Fruit fly (Drosophila melanogaster) whole organism, pupa: Measurements from ENCODE around the gene CG42824.

Experiments
- CG12605 ChIP-seq: fragments of 200-800 bp; sonication (Bioruptor generic); IDR thresholded peaks from 2 replicates; pipeline ENCODE4 v1.3.6; 2022; ENCODE audit warnings: missing biosample characterization, missing genetic modification characterization
- CG15710 ChIP-seq: fragments of 200-800 bp; sonication (Bioruptor generic); optimal IDR thresholded peaks from 2 replicates; lab custom pipeline; 2018; ENCODE audit warnings: missing biosample characterization, mild to moderate bottlenecking, missing genetic modification characterization, moderate library complexity
- CG17806 ChIP-seq: fragments of 200-800 bp; sonication (Bioruptor generic); optimal IDR thresholded peaks from 2 replicates; lab custom pipeline; 2018; ENCODE audit warnings: missing biosample characterization, mild to moderate bottlenecking, missing genetic modification characterization, moderate library complexity
- CG32121 ChIP-seq: fragments of 200-800 bp; sonication (Bioruptor generic); IDR thresholded peaks from 2 replicates; pipeline ENCODE4 v1.3.6; 2022; ENCODE audit warnings: missing biosample characterization, missing genetic modification characterization
- CG34367 ChIP-seq: fragments of 200-800 bp; sonication (Bioruptor generic); optimal IDR thresholded peaks from 2 replicates; lab custom pipeline; 2018; ENCODE audit warnings: missing biosample characterization, mild to moderate bottlenecking, missing genetic modification characterization
- CG8159 ChIP-seq: fragments of 200-800 bp; sonication (Bioruptor generic); optimal IDR thresholded peaks from 3 replicates; lab custom pipeline; 2018; ENCODE audit warnings: missing biosample characterization, mild to moderate bottlenecking, missing genetic modification characterization, moderate library complexity
- CG8301 ChIP-seq: fragments of 200-800 bp; sonication (Bioruptor generic); optimal IDR thresholded peaks from 2 replicates; lab custom pipeline; 2018; ENCODE audit warnings: missing biosample characterization, mild to moderate bottlenecking, missing genetic modification characterization
- D1 ChIP-seq: fragments of 200-800 bp; sonication (Bioruptor generic); optimal IDR thresholded peaks from 2 replicates; lab custom pipeline; 2018; ENCODE audit warnings: missing biosample characterization, mild to moderate bottlenecking, missing genetic modification characterization, moderate library complexity
- EcR ChIP-seq: fragments of 200-800 bp; sonication (Bioruptor generic); optimal IDR thresholded peaks from 3 replicates; lab custom pipeline; 2019; ENCODE audit warnings: missing biosample characterization, missing genetic modification characterization, mild to moderate bottlenecking, moderate library complexity, missing genetic modification reagents
- Ets98B ChIP-seq: fragments of 200-800 bp; sonication (Bioruptor generic); IDR thresholded peaks from 2 replicates; pipeline ENCODE4 v1.3.6; 2022; ENCODE audit warnings: missing biosample characterization, missing genetic modification characterization
- Pif1A ChIP-seq: fragments of 200-800 bp; sonication (Bioruptor generic); optimal IDR thresholded peaks from 3 replicates; lab custom pipeline; 2016; ENCODE audit warnings: missing biosample characterization, missing genetic modification characterization
- Pif1B ChIP-seq: fragments of 200-800 bp; sonication (Bioruptor generic); optimal IDR thresholded peaks from 3 replicates; lab custom pipeline; 2016; ENCODE audit warnings: missing biosample characterization, missing genetic modification characterization
- fd96Ca ChIP-seq: fragments of 200-800 bp; sonication (Bioruptor generic); IDR thresholded peaks from 3 replicates; pipeline ENCODE4 v1.3.6; 2022; ENCODE audit warnings: missing biosample characterization, missing genetic modification characterization
- rn ChIP-seq: fragments of 200-800 bp; sonication (Bioruptor generic); IDR thresholded peaks from 2 replicates; pipeline ENCODE4 v1.3.6; 2022; ENCODE audit warnings: missing biosample characterization, missing genetic modification characterization

DNA sequence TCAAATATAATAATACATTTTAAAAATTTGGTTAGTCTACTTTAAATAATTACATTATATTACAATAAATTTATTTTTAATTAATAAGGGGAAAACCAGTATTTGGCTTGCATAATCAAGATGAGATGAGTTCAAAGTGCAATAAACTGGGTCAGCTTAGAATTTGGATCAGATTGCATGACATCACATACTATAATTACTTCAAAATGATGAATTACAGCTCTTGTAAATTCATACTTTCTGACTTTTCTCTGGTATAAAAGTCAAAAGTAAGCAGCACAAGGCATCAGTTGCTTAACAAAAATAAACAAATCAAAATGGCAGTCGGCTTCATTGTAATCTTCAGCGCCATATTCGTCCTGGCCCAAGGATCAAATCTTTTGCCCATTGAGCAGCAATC, 10.9 kb upstream of the CG42824 start, which contains the start of gene CG33333:
- TF ChIP-seq CG12605 (GFP tag; lab: Robert Waterston, UW) (no peak), Ets98B (GFP tag; lab: Robert Waterston, UW) (no peak), fd96Ca (GFP tag; lab: Robert Waterston, UW) (no peak), CG8301 (tag; lab: Kevin White, UChicago) (no peak), CG32121 (GFP tag; lab: Robert Waterston, UW) (no peak), CG15710 (tag; lab: Kevin White, UChicago) (no peak), CG8159 (tag; lab: Kevin White, UChicago) (no peak), CG34367 (tag; lab: Kevin White, UChicago) (no peak), Pif1A (GFP tag; lab: Kevin White, UChicago) (no peak), Pif1B (no peak), EcR (no peak), D1 (tag; lab: Kevin White, UChicago) (no peak), rn (GFP tag; lab: Robert Waterston, UW) (no peak), CG17806 (tag; lab: Kevin White, UChicago) (no peak)
